Worm (Caenorhabditis elegans) whole organism, L2 larva: ENCODE measurements around the gene spp-7.

ENCODE experiments used
- C34F6.9 ChIP-seq: fragments of 150-350 bp; optimal IDR thresholded peaks from 2 replicates; lab custom pipeline; 2014; ENCODE audit warnings: missing biosample characterization, missing genetic modification characterization
- F13H6.1 ChIP-seq: sonication (generic microtip); optimal IDR thresholded peaks from 2 replicates; lab custom pipeline; 2016; ENCODE audit warnings: missing genetic modification characterization, missing compliant biosample characterization
- R02D3.7 ChIP-seq: fragments of 150-350 bp; optimal IDR thresholded peaks from 2 replicates; lab custom pipeline; 2014; ENCODE audit warnings: missing biosample characterization, missing genetic modification characterization
- Y55F3AM.14 ChIP-seq: fragments of 200-800 bp; sonication (Bioruptor generic); optimal IDR thresholded peaks from 2 replicates; lab custom pipeline; 2018; ENCODE audit warnings: mild to moderate bottlenecking, missing genetic modification characterization, missing compliant biosample characterization
- alr-1 ChIP-seq: fragments of 150-350 bp; optimal IDR thresholded peaks from 2 replicates; lab custom pipeline; 2014; ENCODE audit warnings: missing biosample characterization, missing genetic modification characterization
- aly-2 ChIP-seq: fragments of 150-350 bp; optimal IDR thresholded peaks from 2 replicates; lab custom pipeline; 2014; ENCODE audit warnings: missing biosample characterization, missing genetic modification characterization
- ama-1 ChIP-seq: fragments of 150-350 bp; optimal IDR thresholded peaks from 2 replicates; lab custom pipeline; 2018; ENCODE audit warnings: inconsistent platforms
- ceh-82 ChIP-seq: fragments of 150-350 bp; optimal IDR thresholded peaks from 2 replicates; lab custom pipeline; 2014; ENCODE audit warnings: missing biosample characterization, missing genetic modification characterization
- crh-2 ChIP-seq: sonication (generic microtip); optimal IDR thresholded peaks from 2 replicates; lab custom pipeline; 2017; ENCODE audit warnings: missing biosample characterization, missing genetic modification characterization
- dmd-4 ChIP-seq: sonication (generic microtip); optimal IDR thresholded peaks from 2 replicates; lab custom pipeline; 2017; ENCODE audit warnings: missing biosample characterization, missing genetic modification characterization
- egl-27 ChIP-seq: sonication (generic microtip); optimal IDR thresholded peaks from 3 replicates; lab custom pipeline; 2017; ENCODE audit warnings: missing biosample characterization, missing genetic modification reagents, missing genetic modification characterization
- elt-3 ChIP-seq: sonication (generic microtip); optimal IDR thresholded peaks from 2 replicates; lab custom pipeline; 2017; ENCODE audit warnings: missing biosample characterization, missing genetic modification characterization
- fos-1 ChIP-seq: fragments of 150-350 bp; optimal IDR thresholded peaks from 2 replicates; lab custom pipeline; 2014; ENCODE audit warnings: missing biosample characterization, missing genetic modification characterization
- gmeb-1 ChIP-seq: fragments of 150-350 bp; optimal IDR thresholded peaks from 2 replicates; lab custom pipeline; 2014; ENCODE audit warnings: missing biosample characterization, missing genetic modification characterization
- lin-11 ChIP-seq: fragments of 150-350 bp; sonication (generic microtip); optimal IDR thresholded peaks from 2 replicates; lab custom pipeline; 2014; ENCODE audit warnings: missing biosample characterization, missing genetic modification characterization, inconsistent platforms, mixed read lengths
- lsy-2 ChIP-seq, 2 experiments: fragments of 150-350 bp in 1 of 2; sonication (generic microtip) in 1 of 2; optimal IDR thresholded peaks; 2 replicates each; lab custom pipeline; 2014 to 2017; ENCODE audit warnings: missing biosample characterization in 2 of 2, missing genetic modification characterization in 2 of 2
- mab-5 ChIP-seq: fragments of 150-350 bp; optimal IDR thresholded peaks from 2 replicates; lab custom pipeline; 2014; ENCODE audit warnings: missing biosample characterization, missing genetic modification characterization
- mbf-1 ChIP-seq: sonication (generic microtip); optimal IDR thresholded peaks from 2 replicates; lab custom pipeline; 2017; ENCODE audit warnings: missing biosample characterization, missing genetic modification characterization
- mdl-1 ChIP-seq, 2 experiments: fragments of 150-350 bp in 1 of 2; sonication (generic microtip) in 1 of 2; optimal IDR thresholded peaks; 2 replicates each; lab custom pipeline; 2017; ENCODE audit warnings: missing biosample characterization in 2 of 2, missing genetic modification characterization in 2 of 2
- nhr-11 ChIP-seq: fragments of 150-350 bp; optimal IDR thresholded peaks from 2 replicates; lab custom pipeline; 2014; ENCODE audit warnings: missing biosample characterization, missing genetic modification characterization
- nhr-12 ChIP-seq: fragments of 150-350 bp; optimal IDR thresholded peaks from 2 replicates; lab custom pipeline; 2014; ENCODE audit warnings: missing biosample characterization, missing genetic modification characterization
- nhr-21 ChIP-seq: fragments of 150-350 bp; optimal IDR thresholded peaks from 2 replicates; lab custom pipeline; 2014; ENCODE audit warnings: missing biosample characterization, missing genetic modification characterization
- nhr-23 ChIP-seq: fragments of 150-350 bp; optimal IDR thresholded peaks from 2 replicates; lab custom pipeline; 2014; ENCODE audit warnings: missing biosample characterization, missing genetic modification reagents, missing genetic modification characterization
- nhr-237 ChIP-seq: fragments of 150-350 bp; optimal IDR thresholded peaks from 2 replicates; lab custom pipeline; 2014; ENCODE audit warnings: missing biosample characterization, missing genetic modification characterization
- nhr-25 ChIP-seq: fragments of 150-350 bp; sonication (generic microtip); optimal IDR thresholded peaks from 3 replicates; lab custom pipeline; 2014; ENCODE audit warnings: missing biosample characterization, missing genetic modification characterization
- nhr-6 ChIP-seq: fragments of 150-350 bp; optimal IDR thresholded peaks from 2 replicates; lab custom pipeline; 2014; ENCODE audit warnings: missing biosample characterization, missing genetic modification characterization
- nhr-77 ChIP-seq: fragments of 150-350 bp; optimal IDR thresholded peaks from 2 replicates; lab custom pipeline; 2014; ENCODE audit warnings: missing biosample characterization, missing genetic modification characterization
- peb-1 ChIP-seq: fragments of 150-350 bp; optimal IDR thresholded peaks from 2 replicates; lab custom pipeline; 2014; ENCODE audit warnings: missing biosample characterization, missing genetic modification characterization
- sem-4 ChIP-seq: fragments of 150-350 bp; optimal IDR thresholded peaks from 2 replicates; lab custom pipeline; 2014; ENCODE audit warnings: missing biosample characterization, missing genetic modification reagents, missing genetic modification characterization
- skn-1 ChIP-seq: sonication (generic microtip); optimal IDR thresholded peaks from 2 replicates; lab custom pipeline; 2017; ENCODE audit warnings: missing biosample characterization, missing genetic modification characterization
- snpc-4 ChIP-seq: fragments of 150-350 bp; optimal IDR thresholded peaks from 2 replicates; lab custom pipeline; 2014; ENCODE audit warnings: missing biosample characterization, missing genetic modification characterization
- unc-39 ChIP-seq: fragments of 150-350 bp; optimal IDR thresholded peaks from 2 replicates; lab custom pipeline; 2014; ENCODE audit warnings: missing biosample characterization, missing genetic modification characterization
- unc-55 ChIP-seq: fragments of 150-350 bp; sonication (generic microtip); optimal IDR thresholded peaks from 3 replicates; lab custom pipeline; 2014; ENCODE audit warnings: missing biosample characterization, missing genetic modification reagents, missing genetic modification characterization
- zag-1 ChIP-seq: fragments of 150-350 bp; optimal IDR thresholded peaks from 2 replicates; lab custom pipeline; 2014; ENCODE audit warnings: missing biosample characterization, missing genetic modification characterization
- ztf-11 ChIP-seq: sonication (generic microtip); optimal IDR thresholded peaks from 2 replicates; lab custom pipeline; 2017; ENCODE audit warnings: missing biosample characterization, missing genetic modification characterization
- ztf-4 ChIP-seq: fragments of 150-350 bp; optimal IDR thresholded peaks from 2 replicates; lab custom pipeline; 2014; ENCODE audit warnings: missing biosample characterization, missing genetic modification characterization

Gene spp-7

DNA sequence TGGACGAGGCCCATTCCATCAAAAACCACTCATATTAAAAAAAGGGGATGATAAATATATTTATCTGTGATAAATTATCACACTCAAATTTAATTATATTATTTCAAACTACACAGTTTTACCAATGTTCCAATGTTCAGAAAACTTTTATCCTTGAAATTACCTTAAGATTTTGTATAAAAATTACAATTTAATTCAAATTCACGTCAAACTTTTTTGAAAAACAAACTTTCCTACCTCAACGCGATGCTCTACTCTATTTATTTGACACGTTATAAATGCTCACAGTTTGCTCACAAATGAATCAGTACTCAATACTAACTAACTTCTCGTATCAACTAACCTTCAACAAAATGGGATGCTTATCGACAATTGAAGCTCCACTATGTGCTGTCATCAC lies 33.0 kb downstream of the spp-7 start, which contains the start of gene F41H10.1:
F41H10.1 (plus strand) TSS at position 301 of the 400 bp plus-strand sequence.
- no peak for TF ChIP-seq F13H6.1 (tag; lab: Kevin White, UChicago)

DNA sequence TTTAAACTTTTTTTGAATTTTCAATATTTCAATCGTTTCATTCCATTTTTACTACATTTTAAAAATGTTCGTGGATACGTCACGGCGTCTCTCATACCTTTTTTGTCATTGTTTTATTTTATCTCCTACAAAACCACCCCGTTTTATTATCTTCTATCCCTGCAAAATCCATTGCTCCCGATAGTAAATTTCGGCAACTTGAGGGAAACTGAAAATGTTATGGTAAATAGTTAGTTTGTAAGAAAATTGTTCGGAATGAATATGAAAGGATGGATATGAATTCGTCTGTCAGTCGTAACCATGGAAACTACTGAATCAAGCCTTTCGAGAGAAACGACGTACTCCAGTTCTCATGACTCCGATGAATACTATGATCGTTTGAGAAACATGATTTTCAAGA lies 34.3 kb downstream of the spp-7 start, which contains the start of gene F41H10.2:
F41H10.2 (plus strand) TSS at position 301 of the 400 bp plus-strand sequence.
- TF ChIP-seq alr-1 (no peak), unc-55 (no peak), nhr-77 (no peak), fos-1 (tag; lab: Kevin White, UChicago) (no peak), zag-1 (tag; lab: Kevin White, UChicago) (no peak), nhr-23 (tag; lab: Kevin White, UChicago) (no peak), nhr-11 (no peak), crh-2 (tag; lab: Kevin White, UChicago) (no peak)
- TF ChIP-seq, all 48 proteins: peak for 0

DNA sequence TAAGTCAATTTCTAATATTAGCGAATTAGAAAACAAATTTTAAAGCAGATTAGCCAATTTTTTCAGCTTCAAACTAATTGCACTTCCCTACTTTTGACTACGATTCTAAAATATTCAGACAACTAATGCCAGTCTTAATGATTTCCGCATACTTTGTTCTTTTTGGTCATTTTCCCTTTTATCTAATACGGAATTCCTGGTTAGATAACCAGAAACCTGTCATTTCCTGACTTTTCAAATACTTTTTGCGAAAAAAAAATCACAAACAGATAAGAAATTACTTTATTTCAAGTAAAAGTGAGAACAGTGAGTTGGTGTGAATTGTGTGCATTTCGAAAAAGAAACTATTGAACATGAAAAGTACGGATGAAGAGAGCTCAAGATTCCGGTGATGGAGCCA lies 35.5 kb downstream of the spp-7 start:
- TF ChIP-seq gmeb-1: no peak
- no peak for TF ChIP-seq nhr-237 (tag; lab: Kevin White, UChicago)
- peak; percentile 51 for TF ChIP-seq fos-1 (tag; lab: Kevin White, UChicago)
- no peak for TF ChIP-seq snpc-4 (tag; lab: Kevin White, UChicago)
- TF ChIP-seq ztf-11: no peak

DNA sequence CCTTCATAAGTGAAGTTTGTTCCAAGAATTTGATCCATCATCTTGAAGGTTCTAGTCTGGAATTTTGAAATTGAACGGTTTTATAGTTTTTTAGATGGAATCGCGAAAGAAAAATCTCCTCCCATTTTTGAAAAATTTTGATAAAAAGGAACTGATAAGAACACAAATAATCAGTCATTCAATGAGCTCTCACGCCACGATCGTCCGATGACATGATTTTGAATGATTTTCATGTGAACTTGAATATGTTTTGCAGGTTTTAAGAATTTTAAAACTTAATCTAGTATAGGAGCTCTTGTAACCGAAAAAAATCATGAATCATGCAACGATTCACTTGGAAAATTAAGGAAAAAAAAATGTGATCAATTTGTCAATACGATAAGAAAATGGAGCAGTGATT lies 38.5 kb downstream of the spp-7 start, which contains the start of gene elo-5:
elo-5 (minus strand) TSS at position 56 of the 400 bp plus-strand sequence.
- TF ChIP-seq fos-1 (tag; lab: Kevin White, UChicago) (peak; percentile 76), sem-4 (tag; lab: Kevin White, UChicago) (no peak), skn-1 (tag; lab: Kevin White, UChicago) (no peak)

DNA sequence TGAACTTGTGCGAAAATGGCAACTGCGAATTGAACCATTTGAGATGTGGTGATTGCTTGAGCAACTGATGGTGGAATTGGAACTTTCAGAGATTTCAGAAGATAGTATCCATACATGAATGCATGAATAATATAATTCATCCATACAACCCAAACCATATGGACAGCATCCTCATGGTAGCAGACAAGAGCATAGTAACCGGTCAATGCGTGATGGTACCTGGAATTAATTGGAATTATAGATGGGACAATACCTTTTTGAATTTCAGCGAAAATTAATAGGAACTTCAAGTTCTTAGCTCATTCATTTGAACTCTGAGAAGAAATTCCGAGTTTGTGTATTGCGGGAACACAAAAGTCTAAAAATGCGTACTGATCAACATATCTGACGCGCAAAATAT lies 40.6 kb downstream of the spp-7 start:
- TF ChIP-seq snpc-4 (tag; lab: Kevin White, UChicago): no peak
- no peak for TF ChIP-seq ztf-11
- no peak for TF ChIP-seq nhr-6 (tag; lab: Kevin White, UChicago)
- TF ChIP-seq nhr-237 (tag; lab: Kevin White, UChicago): no peak
- no peak for TF ChIP-seq mdl-1 (tag; optimal IDR thresholded peaks at IDR 0.05; lab: Kevin White, UChicago)
- TF ChIP-seq nhr-23 (tag; lab: Kevin White, UChicago): no peak
- TF ChIP-seq ztf-4 (tag; lab: Kevin White, UChicago): no peak
- no peak for TF ChIP-seq alr-1
- no peak for TF ChIP-seq lsy-2 (tag; optimal IDR thresholded peaks at IDR 0.05; lab: Kevin White, UChicago)
- no peak for TF ChIP-seq unc-39 (tag; lab: Kevin White, UChicago)

DNA sequence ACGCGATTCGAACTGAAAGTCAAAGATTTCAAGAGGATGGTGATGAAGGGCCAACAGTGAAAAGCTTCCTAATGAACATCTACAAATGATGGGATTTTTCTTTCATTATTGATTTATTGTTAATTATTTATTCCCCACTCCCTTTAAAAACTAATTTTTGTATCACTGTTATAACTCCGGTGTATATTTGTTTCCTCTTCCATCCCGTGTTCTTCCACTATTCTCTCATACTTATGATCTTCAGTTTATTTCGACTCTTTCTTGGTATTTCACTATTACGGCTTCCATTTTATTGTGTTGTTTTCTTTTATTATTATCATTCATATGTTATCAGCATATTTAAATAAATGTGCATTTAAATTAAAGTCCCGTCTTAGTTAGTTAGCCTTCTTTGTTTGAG lies 41.3 kb downstream of the spp-7 start:
- peak; percentile 2 for TF ChIP-seq fos-1 (tag; lab: Kevin White, UChicago)
- TF ChIP-seq ceh-82 (tag; lab: Kevin White, UChicago): no peak
- TF ChIP-seq unc-39 (tag; lab: Kevin White, UChicago): no peak
- TF ChIP-seq nhr-25 (tag; lab: Kevin White, UChicago): no peak

DNA sequence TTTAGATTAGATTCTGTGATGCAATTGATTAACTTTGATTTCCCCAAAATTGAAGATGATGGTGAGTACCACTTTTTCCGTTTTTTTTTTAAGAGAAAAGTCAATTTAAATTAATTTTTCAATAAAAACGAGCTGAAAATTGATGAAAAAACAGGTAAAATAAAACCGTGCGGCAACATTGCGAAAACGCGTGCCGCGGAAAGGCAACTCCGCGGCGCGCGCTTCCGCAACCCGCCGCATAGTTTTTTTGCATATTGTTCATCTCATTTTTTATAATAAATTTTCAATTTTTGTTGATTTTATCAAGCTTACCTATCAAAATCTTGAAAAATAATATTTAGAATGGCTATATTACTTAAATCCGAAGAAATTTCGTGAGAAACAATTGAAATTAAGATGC lies 44.7 kb downstream of the spp-7 start:
- peak in 1 of 2 experiments; percentile 26 for TF ChIP-seq lsy-2 (tag; optimal IDR thresholded peaks at IDR 0.05; lab: Kevin White, UChicago)
- TF ChIP-seq ama-1 (lab: Kevin White, UChicago): no peak
- peak; percentile 53 for TF ChIP-seq unc-55

DNA sequence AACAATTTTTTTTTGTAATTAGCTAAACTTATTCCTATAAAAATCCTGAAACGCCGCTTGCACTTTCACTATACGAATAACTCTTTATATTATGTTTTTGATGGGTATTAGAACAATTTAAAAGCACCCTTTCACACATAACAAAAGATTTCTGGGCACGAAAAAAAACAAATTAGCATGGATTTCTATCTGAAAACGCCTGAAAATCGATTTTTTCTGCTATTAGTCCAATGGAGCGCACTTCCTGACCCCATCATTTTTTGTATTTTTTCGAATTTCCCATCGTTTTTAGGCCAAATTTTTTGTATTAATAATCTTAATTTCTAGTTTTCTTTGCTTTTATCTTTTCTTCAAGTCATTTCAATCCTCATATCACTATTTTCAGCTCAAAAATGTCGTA lies 46.2 kb downstream of the spp-7 start, which contains the start of gene F41H10.3:
F41H10.3 (plus strand) TSS at position 388 of the 400 bp plus-strand sequence.
- no peak for TF ChIP-seq nhr-21 (tag; lab: Kevin White, UChicago)
- TF ChIP-seq C34F6.9: peak; percentile 2

DNA sequence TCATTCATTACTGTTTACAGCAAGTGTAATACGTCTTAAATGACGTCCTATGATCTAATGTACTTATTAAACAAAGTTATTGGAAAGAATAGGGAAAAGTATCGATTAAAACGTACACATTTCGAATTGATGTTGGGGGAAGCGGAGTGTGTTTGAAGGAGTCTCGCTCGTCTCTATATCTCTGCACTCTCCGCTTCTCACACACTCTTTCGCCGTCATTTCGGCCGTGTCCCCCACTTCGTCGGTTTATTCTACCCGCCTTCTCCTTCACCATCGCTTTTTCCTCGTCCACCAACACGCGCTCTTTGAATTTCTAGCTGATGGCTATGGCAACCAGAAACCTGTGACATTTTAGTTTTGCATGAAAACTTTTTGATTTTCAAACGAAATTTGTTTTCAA lies 46.7 kb downstream of the spp-7 start:
- TF ChIP-seq lin-11 (tag; lab: Kevin White, UChicago) (no peak), nhr-11 (no peak), ceh-82 (tag; lab: Kevin White, UChicago) (no peak), crh-2 (tag; lab: Kevin White, UChicago) (peak; percentile 34), mbf-1 (no peak), fos-1 (tag; lab: Kevin White, UChicago) (no peak), R02D3.7 (tag; lab: Kevin White, UChicago) (no peak), egl-27 (tag; lab: Kevin White, UChicago) (no peak), mab-5 (no peak), aly-2 (tag; lab: Kevin White, UChicago) (no peak), nhr-77 (no peak), sem-4 (tag; lab: Kevin White, UChicago) (no peak), dmd-4 (no peak), Y55F3AM.14 (no peak), peb-1 (tag; lab: Kevin White, UChicago) (no peak), nhr-12 (tag; lab: Kevin White, UChicago) (no peak), unc-39 (tag; lab: Kevin White, UChicago) (no peak), skn-1 (tag; lab: Kevin White, UChicago) (no peak), ama-1 (lab: Kevin White, UChicago) (no peak), gmeb-1 (no peak), alr-1 (no peak), elt-3 (tag; lab: Kevin White, UChicago) (no peak)
